Worm (Caenorhabditis elegans) whole organism, L4 larva: ENCODE measurements around the gene Y38C1BA.1.

Experiments used
- ZK546.5 ChIP-seq, 2 experiments: sonication (generic microtip); optimal IDR thresholded peaks; 2 replicates each; lab custom pipeline; 2017; ENCODE audit warnings: missing biosample characterization in 2 of 2, missing genetic modification characterization in 2 of 2
- cey-2 ChIP-seq: sonication (generic microtip); optimal IDR thresholded peaks from 3 replicates; lab custom pipeline; 2017; ENCODE audit warnings: missing genetic modification characterization, mild to moderate bottlenecking, missing compliant biosample characterization, antibody characterized with exemption, borderline replicate concordance; ENCODE audit not compliant: insufficient read depth
- lin-13 ChIP-seq: fragments of 150-350 bp; optimal IDR thresholded peaks from 2 replicates; lab custom pipeline; 2014; ENCODE audit warnings: missing biosample characterization, missing genetic modification reagents, missing genetic modification characterization
- lin-39 ChIP-seq: fragments of 150-350 bp; optimal IDR thresholded peaks from 2 replicates; lab custom pipeline; 2014; ENCODE audit warnings: missing biosample characterization, missing genetic modification reagents, missing genetic modification characterization
- lsy-2 ChIP-seq, 2 experiments: fragments of 150-350 bp in 1 of 2; sonication (generic microtip) in 1 of 2; optimal IDR thresholded peaks; 2 replicates each; lab custom pipeline; 2014 to 2017; ENCODE audit warnings: missing biosample characterization in 2 of 2, missing genetic modification characterization in 2 of 2
- mdl-1 ChIP-seq, 2 experiments: fragments of 150-350 bp in 1 of 2; sonication (generic microtip) in 1 of 2; optimal IDR thresholded peaks; 2 replicates each; lab custom pipeline; 2014 to 2017; ENCODE audit warnings: missing biosample characterization in 2 of 2, missing genetic modification characterization in 2 of 2
- nhr-11 ChIP-seq: fragments of 150-350 bp; optimal IDR thresholded peaks from 2 replicates; lab custom pipeline; 2014; ENCODE audit warnings: missing biosample characterization, missing genetic modification characterization
- nhr-25 ChIP-seq: sonication (generic microtip); optimal IDR thresholded peaks from 2 replicates; lab custom pipeline; 2017; ENCODE audit warnings: missing genetic modification characterization, mild to moderate bottlenecking, missing compliant biosample characterization, antibody characterized with exemption, moderate library complexity, borderline replicate concordance; ENCODE audit not compliant: insufficient read depth
- nhr-28 ChIP-seq: fragments of 150-350 bp; optimal IDR thresholded peaks from 2 replicates; lab custom pipeline; 2014; ENCODE audit warnings: missing biosample characterization, missing genetic modification characterization
- skn-1 ChIP-seq: fragments of 150-350 bp; optimal IDR thresholded peaks from 2 replicates; lab custom pipeline; 2014; ENCODE audit warnings: missing biosample characterization, missing genetic modification characterization
- tag-97 ChIP-seq: fragments of 200-800 bp; sonication (Bioruptor generic); IDR thresholded peaks from 2 replicates; pipeline ENCODE4 v1.3.6; 2022; ENCODE audit warnings: missing genetic modification characterization, missing compliant biosample characterization
- unc-39 ChIP-seq: sonication (generic microtip); optimal IDR thresholded peaks from 2 replicates; lab custom pipeline; 2017; ENCODE audit warnings: missing biosample characterization, missing genetic modification characterization
- unc-62 ChIP-seq, 3 experiments: fragments of 150-350 bp in 1 of 3; sonication (generic microtip); optimal IDR thresholded peaks in 2 of 3; peaks in 1 of 3; 1 replicate in 1 of 3; 2 replicates in 2 of 3; lab custom pipeline; 2014 to 2017; ENCODE audit warnings: missing biosample characterization in 3 of 3, missing genetic modification characterization in 3 of 3, missing genetic modification reagents in 3 of 3, missing genotype in 1 of 3

ce11 chrIV:1816238-1816637 is 12.5 kb upstream of the Y38C1BA.1 start:
- TF ChIP-seq lin-13 (GFP tag; lab: Kevin White, UChicago) (no peak), unc-62 (GFP tag; optimal IDR thresholded peaks at IDR 0.05 in 1 of 2; lab: Kevin White, UChicago) (no peak), unc-62 (tag; optimal IDR thresholded peaks at IDR 0.05; lab: Kevin White, UChicago) (no peak), tag-97 (GFP tag; lab: Robert Waterston, UW) (no peak), lin-39 (tag; lab: Kevin White, UChicago) (no peak), nhr-25 (tag; lab: Kevin White, UChicago) (no peak), unc-39 (tag; lab: Kevin White, UChicago) (no peak), mdl-1 (tag; optimal IDR thresholded peaks at IDR 0.05; lab: Kevin White, UChicago) (no peak), skn-1 (tag; lab: Kevin White, UChicago) (no peak), nhr-11 (tag; lab: Kevin White, UChicago) (no peak), ZK546.5 (tag; optimal IDR thresholded peaks at IDR 0.05; lab: Kevin White, UChicago) (no peak), lsy-2 (tag; optimal IDR thresholded peaks at IDR 0.05; lab: Kevin White, UChicago) (peak in 1 of 2 experiments; percentile 9), cey-2 (no peak), nhr-28 (tag; lab: Kevin White, UChicago) (no peak)
